Fruit fly (Drosophila melanogaster) whole organism, embryonic: ENCODE results near the gene cv-c.

Experiments
- Bgb ChIP-seq: fragments of 200-800 bp; sonication (Bioruptor generic); IDR thresholded peaks from 2 replicates; pipeline ENCODE4 v1.3.6; 2022; ENCODE audit warnings: missing biosample characterization, missing genetic modification characterization; ENCODE audit not compliant: partially characterized antibody
- CG10274 ChIP-seq: fragments of 200-800 bp; sonication (Bioruptor generic); optimal IDR thresholded peaks from 3 replicates; lab custom pipeline; 2017; ENCODE audit warnings: missing biosample characterization, mild to moderate bottlenecking, missing genetic modification characterization
- CG10431 ChIP-seq: fragments of 200-800 bp; sonication (Bioruptor generic); optimal IDR thresholded peaks from 3 replicates; lab custom pipeline; 2018; ENCODE audit warnings: missing biosample characterization, mild to moderate bottlenecking, missing genetic modification characterization
- CG11560 ChIP-seq: fragments of 200-800 bp; sonication (Bioruptor generic); IDR thresholded peaks from 3 replicates; pipeline ENCODE4 v1.3.6; 2022; ENCODE audit warnings: missing biosample characterization, missing genetic modification characterization
- CG11695 ChIP-seq: fragments of 200-800 bp; sonication (Bioruptor generic); IDR thresholded peaks from 3 replicates; pipeline ENCODE4 v1.3.6; 2022; ENCODE audit warnings: missing biosample characterization, missing genetic modification characterization
- CG11696 ChIP-seq: fragments of 200-800 bp; sonication (Bioruptor generic); IDR thresholded peaks from 2 replicates; pipeline ENCODE4 v1.3.6; 2022; ENCODE audit warnings: missing biosample characterization, missing genetic modification characterization
- CG12236 ChIP-seq: fragments of 200-800 bp; sonication (Bioruptor generic); optimal IDR thresholded peaks from 2 replicates; lab custom pipeline; 2016; ENCODE audit warnings: missing biosample characterization, missing genetic modification characterization
- CG12659 ChIP-seq: fragments of 200-800 bp; sonication (Bioruptor generic); optimal IDR thresholded peaks from 3 replicates; lab custom pipeline; 2017; ENCODE audit warnings: mild to moderate bottlenecking, missing biosample characterization, missing genetic modification reagents, missing genetic modification characterization
- CG15269 ChIP-seq: fragments of 200-800 bp; sonication (Bioruptor generic); optimal IDR thresholded peaks from 2 replicates; lab custom pipeline; 2018; ENCODE audit warnings: missing biosample characterization, mild to moderate bottlenecking, missing genetic modification characterization, moderate library complexity
- CG17359 ChIP-seq: fragments of 200-800 bp; sonication (Bioruptor generic); optimal IDR thresholded peaks from 3 replicates; lab custom pipeline; 2018; ENCODE audit warnings: missing biosample characterization, mild to moderate bottlenecking, missing genetic modification characterization, moderate library complexity
- CG17385 ChIP-seq: fragments of 200-800 bp; sonication (Bioruptor generic); optimal IDR thresholded peaks from 3 replicates; lab custom pipeline; 2018; ENCODE audit warnings: missing biosample characterization, mild to moderate bottlenecking, missing genetic modification characterization
- CG18764 ChIP-seq: fragments of 200-800 bp; sonication (Bioruptor generic); optimal IDR thresholded peaks from 3 replicates; lab custom pipeline; 2016; ENCODE audit warnings: missing biosample characterization, missing genetic modification characterization
- CG2712 ChIP-seq: fragments of 200-800 bp; optimal IDR thresholded peaks from 3 replicates; lab custom pipeline; 2019; ENCODE audit warnings: missing biosample characterization, mild to moderate bottlenecking, missing genetic modification characterization, moderate library complexity
- CG31365 ChIP-seq: fragments of 200-800 bp; sonication (Bioruptor generic); optimal IDR thresholded peaks from 2 replicates; lab custom pipeline; 2018; ENCODE audit warnings: missing biosample characterization, mild to moderate bottlenecking, missing genetic modification characterization
- CG31441 ChIP-seq: fragments of 200-800 bp; sonication (Bioruptor generic); IDR thresholded peaks from 2 replicates; pipeline ENCODE4 v1.3.6; 2022; ENCODE audit warnings: missing biosample characterization, missing genetic modification characterization
- CG34422 ChIP-seq: fragments of 200-800 bp; sonication (Bioruptor generic); IDR thresholded peaks from 3 replicates; pipeline ENCODE4 v1.3.6; 2022; ENCODE audit warnings: missing biosample characterization, missing genetic modification characterization
- CG4404 ChIP-seq: fragments of 200-800 bp; sonication (Bioruptor generic); IDR thresholded peaks from 2 replicates; pipeline ENCODE4 v1.3.6; 2022; ENCODE audit warnings: missing biosample characterization, missing genetic modification characterization
- CG6813 ChIP-seq: fragments of 200-800 bp; sonication (Bioruptor generic); optimal IDR thresholded peaks from 2 replicates; lab custom pipeline; 2017; ENCODE audit warnings: missing biosample characterization, missing genetic modification characterization, mild to moderate bottlenecking, moderate library complexity, missing genetic modification reagents
- CG7357 ChIP-seq: fragments of 200-800 bp; sonication (Bioruptor generic); IDR thresholded peaks from 3 replicates; pipeline ENCODE4 v1.3.6; 2022; ENCODE audit warnings: missing biosample characterization, missing genetic modification characterization
- CG7839 ChIP-seq: fragments of 200-800 bp; sonication (Bioruptor generic); optimal IDR thresholded peaks from 3 replicates; lab custom pipeline; 2018; ENCODE audit warnings: missing biosample characterization, mild to moderate bottlenecking, missing genetic modification characterization, moderate library complexity
- CG7987 ChIP-seq: fragments of 200-800 bp; sonication (Bioruptor generic); optimal IDR thresholded peaks from 2 replicates; lab custom pipeline; 2018; ENCODE audit warnings: missing biosample characterization, mild to moderate bottlenecking, missing genetic modification characterization, moderate library complexity
- CG8359 ChIP-seq: fragments of 200-800 bp; sonication (Bioruptor generic); optimal IDR thresholded peaks from 2 replicates; lab custom pipeline; 2017; ENCODE audit warnings: missing biosample characterization, mild to moderate bottlenecking, missing genetic modification characterization, borderline replicate concordance
- Dbx ChIP-seq: fragments of 200-800 bp; sonication (Bioruptor generic); IDR thresholded peaks from 3 replicates; pipeline ENCODE4 v1.3.6; 2022; ENCODE audit warnings: missing biosample characterization, missing genetic modification characterization
- Dfd ChIP-seq, 2 experiments: fragments of >200 bp; optimal IDR thresholded peaks; 2 replicates each; lab custom pipeline; 2017; ENCODE audit warnings: missing biosample characterization in 2 of 2, missing genetic modification characterization in 2 of 2
- HHEX ChIP-seq: fragments of 200-800 bp; sonication (Bioruptor generic); optimal IDR thresholded peaks from 3 replicates; lab custom pipeline; 2017; ENCODE audit warnings: missing biosample characterization, mild to moderate bottlenecking, missing genetic modification characterization, missing genetic modification reagents
- Lhr ChIP-seq: fragments of 200-800 bp; sonication (Bioruptor generic); optimal IDR thresholded peaks from 3 replicates; lab custom pipeline; 2017; ENCODE audit warnings: mild to moderate bottlenecking, missing biosample characterization, missing genetic modification reagents, missing genetic modification characterization
- NFAT ChIP-seq: fragments of 200-800 bp; sonication (Bioruptor generic); IDR thresholded peaks from 2 replicates; pipeline ENCODE4 v1.3.6; 2022; ENCODE audit warnings: missing biosample characterization, missing genetic modification characterization
- NfI ChIP-seq: fragments of 200-800 bp; sonication (Bioruptor generic); optimal IDR thresholded peaks from 3 replicates; lab custom pipeline; 2018; ENCODE audit warnings: missing biosample characterization, mild to moderate bottlenecking, missing genetic modification characterization, moderate library complexity
- Opbp ChIP-seq: fragments of 200-800 bp; sonication (Bioruptor generic); IDR thresholded peaks from 3 replicates; pipeline ENCODE4 v1.3.6; 2022; ENCODE audit warnings: missing biosample characterization, missing genetic modification characterization; ENCODE audit not compliant: partially characterized antibody
- Pdp1 ChIP-seq, 2 experiments: fragments of 200-800 bp; sonication (Bioruptor generic); optimal IDR thresholded peaks; 3 replicates each; lab custom pipeline; 2016; ENCODE audit warnings: missing biosample characterization in 2 of 2, missing genetic modification characterization in 2 of 2, mild to moderate bottlenecking in 1 of 2, moderate library complexity in 1 of 2
- Poxn ChIP-seq: fragments of 200-800 bp; sonication (Bioruptor generic); IDR thresholded peaks from 2 replicates; pipeline ENCODE4 v1.3.6; 2022; ENCODE audit warnings: missing biosample characterization, missing genetic modification characterization
- Sox100B ChIP-seq: fragments of 200-800 bp; sonication (Bioruptor generic); optimal IDR thresholded peaks from 3 replicates; lab custom pipeline; 2018; ENCODE audit warnings: missing biosample characterization, mild to moderate bottlenecking, missing genetic modification characterization
- Spps ChIP-seq: fragments of 200-800 bp; sonication (Bioruptor generic); optimal IDR thresholded peaks from 2 replicates; lab custom pipeline; 2018; ENCODE audit warnings: missing biosample characterization, mild to moderate bottlenecking, missing genetic modification characterization
- Stat92E ChIP-seq, 3 experiments: fragments of >200 bp in 2 of 3; fragments of 200-800 bp in 1 of 3; sonication (Bioruptor generic) in 1 of 3; optimal IDR thresholded peaks; 2 replicates each; lab custom pipeline; 2017 to 2019; ENCODE audit warnings: missing biosample characterization in 3 of 3, missing genetic modification characterization in 3 of 3, mild to moderate bottlenecking in 1 of 3, moderate library complexity in 1 of 3
- bcd ChIP-seq: fragments of 200-800 bp; sonication (Bioruptor generic); optimal IDR thresholded peaks from 2 replicates; lab custom pipeline; 2017; ENCODE audit warnings: missing biosample characterization, mild to moderate bottlenecking, missing genetic modification characterization
- chinmo ChIP-seq: fragments of 200-800 bp; sonication (Bioruptor generic); IDR thresholded peaks from 4 replicates; pipeline ENCODE4 v1.3.6; 2022; ENCODE audit warnings: missing biosample characterization, missing genetic modification characterization; ENCODE audit not compliant: partially characterized antibody
- corto ChIP-seq: fragments of 200-800 bp; sonication (Bioruptor generic); optimal IDR thresholded peaks from 2 replicates; lab custom pipeline; 2016; ENCODE audit warnings: missing biosample characterization, mild to moderate bottlenecking, missing genetic modification characterization, moderate library complexity
- dm ChIP-seq: fragments of 200-800 bp; sonication (Bioruptor generic); optimal IDR thresholded peaks from 3 replicates; lab custom pipeline; 2016; ENCODE audit warnings: missing biosample characterization, missing genetic modification characterization
- fru ChIP-seq: fragments of >200 bp; optimal IDR thresholded peaks from 2 replicates; lab custom pipeline; 2017
- lilli ChIP-seq: fragments of 200-800 bp; sonication (Bioruptor generic); optimal IDR thresholded peaks from 3 replicates; lab custom pipeline; 2016; ENCODE audit warnings: missing biosample characterization, missing genetic modification characterization
- phol ChIP-seq: fragments of 200-800 bp; sonication (Bioruptor generic); optimal IDR thresholded peaks from 3 replicates; lab custom pipeline; 2018; ENCODE audit warnings: missing biosample characterization, mild to moderate bottlenecking, missing genetic modification characterization, moderate library complexity
- pita ChIP-seq: fragments of 200-800 bp; sonication (Bioruptor generic); optimal IDR thresholded peaks from 2 replicates; lab custom pipeline; 2017; ENCODE audit warnings: missing biosample characterization, mild to moderate bottlenecking, missing genetic modification characterization
- pnt ChIP-seq: fragments of 200-800 bp; sonication (Bioruptor generic); optimal IDR thresholded peaks from 3 replicates; lab custom pipeline; 2016; ENCODE audit warnings: missing biosample characterization, missing genetic modification characterization
- prd ChIP-seq, 3 experiments: fragments of >200 bp in 2 of 3; fragments of 200-800 bp in 1 of 3; sonication (Bioruptor generic) in 1 of 3; optimal IDR thresholded peaks in 2 of 3; IDR thresholded peaks in 1 of 3; 2 replicates in 2 of 3; 3 replicates in 1 of 3; pipeline versions ENCODE4 v1.3.6 to Lab custom; 2017 to 2022; ENCODE audit warnings: missing biosample characterization in 1 of 3, missing genetic modification characterization in 1 of 3
- repo ChIP-seq: fragments of 200-800 bp; sonication (Bioruptor generic); optimal IDR thresholded peaks from 2 replicates; lab custom pipeline; 2016; ENCODE audit warnings: missing biosample characterization, missing genetic modification characterization
- sens ChIP-seq: fragments of 200-800 bp; sonication (Bioruptor generic); peaks from one replicate; lab custom pipeline; 2016; ENCODE audit warnings: missing biosample characterization, missing genetic modification characterization
- shn ChIP-seq: fragments of 200-800 bp; sonication (Bioruptor generic); optimal IDR thresholded peaks from 3 replicates; lab custom pipeline; 2016; ENCODE audit warnings: missing biosample characterization, missing genetic modification characterization
- so ChIP-seq: fragments of 200-800 bp; sonication (Bioruptor generic); IDR thresholded peaks from 3 replicates; pipeline ENCODE4 v1.3.6; 2022; ENCODE audit warnings: missing biosample characterization, missing genetic modification characterization
- ssp ChIP-seq: fragments of 200-800 bp; sonication (Bioruptor generic); IDR thresholded peaks from 2 replicates; pipeline ENCODE4 v1.3.6; 2022; ENCODE audit warnings: missing biosample characterization, missing genetic modification characterization
- twi ChIP-seq: fragments of 200-800 bp; optimal IDR thresholded peaks from 2 replicates; lab custom pipeline; 2019; ENCODE audit warnings: missing biosample characterization, mild to moderate bottlenecking, missing genetic modification characterization, moderate library complexity
- tx ChIP-seq: fragments of 200-800 bp; sonication (Bioruptor generic); optimal IDR thresholded peaks from 2 replicates; lab custom pipeline; 2016; ENCODE audit warnings: missing biosample characterization, missing genetic modification characterization
- wor ChIP-seq: fragments of 200-800 bp; sonication (Bioruptor generic); IDR thresholded peaks from 2 replicates; pipeline ENCODE4 v1.3.6; 2022; ENCODE audit warnings: missing biosample characterization, missing genetic modification characterization

The cv-c gene

DNA sequence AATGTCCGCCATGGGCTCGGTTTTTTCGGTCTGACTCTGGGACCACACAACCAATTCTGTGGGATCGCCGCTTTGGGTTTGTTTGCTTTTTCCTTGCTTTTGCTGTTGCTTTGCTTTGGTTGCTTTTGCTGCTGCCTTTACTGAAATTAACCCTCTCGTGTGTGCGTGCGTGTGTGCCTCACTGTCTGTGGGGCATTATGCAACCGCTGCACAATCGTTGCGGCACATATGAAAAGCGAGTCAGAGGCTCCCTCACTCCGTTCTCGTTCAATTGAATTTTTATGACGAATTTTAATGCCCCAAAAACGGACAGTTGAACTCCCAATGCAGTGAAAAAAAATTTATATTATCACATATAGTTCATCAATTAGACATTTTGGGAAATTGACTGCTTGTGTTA, 23.1 kb downstream of the cv-c start (continued):
- TF ChIP-seq shn (GFP tag; lab: Kevin White, UChicago) (no peak), CG4404 (GFP tag; lab: Robert Waterston, UW) (no peak), Pdp1 (GFP tag; optimal IDR thresholded peaks at IDR 0.05; lab: Kevin White, UChicago) (peak in 1 of 2 experiments; percentile 88), CG11695 (GFP tag; lab: Robert Waterston, UW) (0 out of 3 replicates have a peak, but pooled peaks have one; percentile 11), CG12236 (GFP tag; lab: Kevin White, UChicago) (no peak), Stat92E (GFP tag; optimal IDR thresholded peaks at IDR 0.05; lab: Kevin White, UChicago) (no peak), wor (GFP tag; lab: Robert Waterston, UW) (no peak), dm (GFP tag; lab: Kevin White, UChicago) (no peak), fru (no peak), ssp (no peak), CG31441 (0 out of 2 replicates have a peak, but pooled peaks have one; percentile 17), Poxn (no peak), pita (GFP tag; lab: Kevin White, UChicago) (no peak), CG8359 (GFP tag; lab: Kevin White, UChicago) (no peak), Dbx (no peak), sens (GFP tag; lab: Kevin White, UChicago) (peak; percentile 55), prd (optimal IDR thresholded peaks at IDR 0.05; lab: Kevin White, UChicago) (no peak), prd (GFP tag; IDR thresholded peaks at IDR 0.05; lab: Robert Waterston, UW) (no peak), so (GFP tag; lab: Robert Waterston, UW) (no peak), Lhr (GFP tag; lab: Kevin White, UChicago) (no peak), HHEX (GFP tag; lab: Kevin White, UChicago) (no peak), CG7839 (tag; lab: Kevin White, UChicago) (no peak), CG11560 (no peak), CG17385 (no peak), CG10274 (GFP tag; lab: Kevin White, UChicago) (no peak), repo (no peak), CG17359 (tag; lab: Kevin White, UChicago) (peak; percentile 3), CG7357 (GFP tag; lab: Robert Waterston, UW) (no peak), CG2712 (tag; lab: Kevin White, UChicago) (peak; percentile 24), NfI (GFP tag; lab: Kevin White, UChicago) (no peak), CG31365 (tag; lab: Kevin White, UChicago) (no peak), Opbp (no peak), NFAT (GFP tag; lab: Robert Waterston, UW) (no peak), phol (tag; lab: Kevin White, UChicago) (no peak), CG7987 (no peak), CG34422 (GFP tag; lab: Robert Waterston, UW) (0 out of 3 replicates have a peak, but pooled peaks have one; percentile 20), chinmo (no peak), Sox100B (GFP tag; lab: Kevin White, UChicago) (no peak), CG10431 (GFP tag; lab: Kevin White, UChicago) (no peak), CG18764 (GFP tag; lab: Kevin White, UChicago) (no peak), bcd (GFP tag; lab: Kevin White, UChicago) (no peak)
- TF ChIP-seq, all 482 proteins: peak for 8

DNA sequence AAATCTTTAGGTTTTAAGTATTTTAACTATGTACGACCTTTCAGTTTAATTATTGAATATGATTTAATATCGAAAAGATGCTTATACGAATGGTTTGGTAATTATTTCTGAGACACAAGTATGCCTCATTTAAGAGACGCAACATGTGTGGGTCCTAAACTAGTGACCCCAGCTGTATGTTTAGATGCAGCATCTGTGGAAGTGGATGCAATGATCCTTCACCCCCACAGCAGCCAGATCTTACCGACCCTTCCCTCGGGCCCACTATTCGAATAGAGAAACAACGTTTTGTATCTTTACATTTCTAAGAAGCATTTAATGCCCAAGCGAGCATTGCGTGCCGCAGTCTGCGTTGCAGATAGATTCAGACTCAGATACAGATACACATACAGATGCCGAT, 23.6 kb downstream of the cv-c start:
- TF ChIP-seq CG12236 (GFP tag; lab: Kevin White, UChicago) (no peak), CG6813 (GFP tag; lab: Kevin White, UChicago) (no peak), tx (GFP tag; lab: Kevin White, UChicago) (no peak), Bgb (no peak), Spps (tag; lab: Kevin White, UChicago) (no peak), Pdp1 (GFP tag; optimal IDR thresholded peaks at IDR 0.05; lab: Kevin White, UChicago) (no peak), CG11696 (GFP tag; lab: Robert Waterston, UW) (peak; percentile 61), corto (GFP tag; lab: Kevin White, UChicago) (no peak), twi (tag; lab: Kevin White, UChicago) (peak; percentile 94), CG2712 (tag; lab: Kevin White, UChicago) (peak; percentile 0), lilli (no peak), pnt (GFP tag; lab: Kevin White, UChicago) (no peak), CG12659 (GFP tag; lab: Kevin White, UChicago) (no peak), Dfd (GFP tag; optimal IDR thresholded peaks at IDR 0.05; lab: Kevin White, UChicago) (no peak), CG15269 (tag; lab: Kevin White, UChicago) (no peak)
